Fruit fly (Drosophila melanogaster) whole organism, embryonic: Measurements from ENCODE around the gene Leash.

Experiments used
- CG10654 ChIP-seq: fragments of 200-800 bp; sonication (Bioruptor generic); optimal IDR thresholded peaks from 2 replicates; lab custom pipeline; 2016; ENCODE audit warnings: missing biosample characterization, missing genetic modification characterization
- CG10959 ChIP-seq: fragments of 200-800 bp; sonication (Bioruptor generic); IDR thresholded peaks from 2 replicates; pipeline ENCODE4 v1.3.6; 2022; ENCODE audit warnings: missing biosample characterization, missing genetic modification characterization
- CG14014 ChIP-seq: fragments of 200-800 bp; sonication (Bioruptor generic); IDR thresholded peaks from 2 replicates; pipeline ENCODE4 v1.3.6; 2022; ENCODE audit warnings: missing biosample characterization, missing genetic modification characterization
- CG1647 ChIP-seq: fragments of 200-800 bp; sonication (Bioruptor generic); optimal IDR thresholded peaks from 3 replicates; lab custom pipeline; 2016; ENCODE audit warnings: missing biosample characterization, missing genetic modification characterization
- CG2678 ChIP-seq: fragments of 200-800 bp; sonication (Bioruptor generic); optimal IDR thresholded peaks from 3 replicates; lab custom pipeline; 2019; ENCODE audit warnings: missing biosample characterization, mild to moderate bottlenecking, missing genetic modification characterization, moderate library complexity
- CG31224 ChIP-seq: fragments of 200-800 bp; sonication (Bioruptor generic); IDR thresholded peaks from 2 replicates; pipeline ENCODE4 v1.3.6; 2022; ENCODE audit warnings: missing biosample characterization, missing genetic modification characterization
- CG33557 ChIP-seq: fragments of 200-800 bp; sonication (Bioruptor generic); optimal IDR thresholded peaks from 2 replicates; lab custom pipeline; 2019; ENCODE audit warnings: missing biosample characterization, mild to moderate bottlenecking, missing genetic modification characterization, moderate library complexity
- CG3995 ChIP-seq: fragments of 200-800 bp; sonication (Bioruptor generic); optimal IDR thresholded peaks from 3 replicates; lab custom pipeline; 2016; ENCODE audit warnings: missing biosample characterization, missing genetic modification characterization
- CG4404 ChIP-seq: fragments of 200-800 bp; sonication (Bioruptor generic); IDR thresholded peaks from 2 replicates; pipeline ENCODE4 v1.3.6; 2022; ENCODE audit warnings: missing biosample characterization, missing genetic modification characterization
- CG4424 ChIP-seq: fragments of 200-800 bp; sonication (Bioruptor generic); optimal IDR thresholded peaks from 3 replicates; lab custom pipeline; 2016; ENCODE audit warnings: missing biosample characterization, missing genetic modification characterization
- CG4617 ChIP-seq: fragments of 200-800 bp; sonication (Bioruptor generic); optimal IDR thresholded peaks from 3 replicates; lab custom pipeline; 2016; ENCODE audit warnings: missing biosample characterization, missing genetic modification characterization, borderline replicate concordance
- CG7987 ChIP-seq: fragments of 200-800 bp; sonication (Bioruptor generic); optimal IDR thresholded peaks from 2 replicates; lab custom pipeline; 2018; ENCODE audit warnings: missing biosample characterization, mild to moderate bottlenecking, missing genetic modification characterization, moderate library complexity
- CG9797 ChIP-seq: fragments of 200-800 bp; sonication (Bioruptor generic); optimal IDR thresholded peaks from 3 replicates; lab custom pipeline; 2018; ENCODE audit warnings: missing biosample characterization, mild to moderate bottlenecking, missing genetic modification characterization
- Camta ChIP-seq: fragments of 200-800 bp; sonication (Bioruptor generic); optimal IDR thresholded peaks from 2 replicates; lab custom pipeline; 2016; ENCODE audit warnings: missing biosample characterization, missing genetic modification characterization
- CoRest ChIP-seq: fragments of 200-800 bp; sonication (Bioruptor generic); optimal IDR thresholded peaks from 3 replicates; lab custom pipeline; 2018; ENCODE audit warnings: missing biosample characterization, mild to moderate bottlenecking, missing genetic modification characterization, moderate library complexity
- CrebB ChIP-seq: fragments of 200-800 bp; sonication (Bioruptor generic); optimal IDR thresholded peaks from 3 replicates; lab custom pipeline; 2018; ENCODE audit warnings: missing biosample characterization, mild to moderate bottlenecking, missing genetic modification characterization
- D ChIP-seq, 2 experiments: fragments of 200-800 bp in 1 of 2; fragments of >200 bp in 1 of 2; sonication (Bioruptor generic) in 1 of 2; optimal IDR thresholded peaks; 2 replicates in 1 of 2; 3 replicates in 1 of 2; lab custom pipeline; 2017; ENCODE audit warnings: mild to moderate bottlenecking in 1 of 2, missing biosample characterization in 1 of 2, missing genetic modification characterization in 1 of 2, missing genetic modification reagents in 1 of 2
- Dek ChIP-seq: fragments of 200-800 bp; sonication (Bioruptor generic); optimal IDR thresholded peaks from 3 replicates; lab custom pipeline; 2019; ENCODE audit warnings: missing biosample characterization, mild to moderate bottlenecking, missing genetic modification characterization, moderate library complexity
- E2f2 ChIP-seq: fragments of 200-800 bp; sonication (Bioruptor generic); IDR thresholded peaks from 2 replicates; pipeline ENCODE4 v1.3.6; 2022; ENCODE audit warnings: missing biosample characterization, missing genetic modification characterization
- HLH4C ChIP-seq: fragments of 200-800 bp; sonication (Bioruptor generic); IDR thresholded peaks from 3 replicates; pipeline ENCODE4 v1.3.6; 2022; ENCODE audit warnings: missing biosample characterization, missing genetic modification characterization; ENCODE audit not compliant: partially characterized antibody
- Hand ChIP-seq: fragments of 200-800 bp; sonication (Bioruptor generic); optimal IDR thresholded peaks from 2 replicates; lab custom pipeline; 2017; ENCODE audit warnings: mild to moderate bottlenecking, missing biosample characterization, missing genetic modification reagents, missing genetic modification characterization
- Lhr ChIP-seq: fragments of 200-800 bp; sonication (Bioruptor generic); optimal IDR thresholded peaks from 3 replicates; lab custom pipeline; 2017; ENCODE audit warnings: mild to moderate bottlenecking, missing biosample characterization, missing genetic modification reagents, missing genetic modification characterization
- Mad ChIP-seq: fragments of 200-800 bp; sonication (Bioruptor generic); optimal IDR thresholded peaks from 2 replicates; lab custom pipeline; 2016; ENCODE audit warnings: missing biosample characterization, missing genetic modification characterization
- Myb ChIP-seq: fragments of 200-800 bp; sonication (Bioruptor generic); optimal IDR thresholded peaks from 2 replicates; lab custom pipeline; 2016; ENCODE audit warnings: missing biosample characterization, missing genetic modification characterization
- Rfx ChIP-seq: fragments of 200-800 bp; sonication (Bioruptor generic); IDR thresholded peaks from 2 replicates; pipeline ENCODE4 v1.3.6; 2022; ENCODE audit warnings: missing biosample characterization, missing genetic modification characterization
- Scr ChIP-seq: fragments of 200-800 bp; sonication (Bioruptor generic); IDR thresholded peaks from 2 replicates; pipeline ENCODE4 v1.3.6; 2022; ENCODE audit warnings: missing biosample characterization, missing genetic modification characterization; ENCODE audit not compliant: partially characterized antibody
- Six4 ChIP-seq: fragments of 200-800 bp; sonication (Bioruptor generic); optimal IDR thresholded peaks from 2 replicates; lab custom pipeline; 2016; ENCODE audit warnings: missing biosample characterization, missing genetic modification characterization
- ab ChIP-seq: fragments of 200-800 bp; sonication (Bioruptor generic); optimal IDR thresholded peaks from 2 replicates; lab custom pipeline; 2016; ENCODE audit warnings: missing biosample characterization, missing genetic modification characterization
- bcd ChIP-seq: fragments of 200-800 bp; sonication (Bioruptor generic); optimal IDR thresholded peaks from 2 replicates; lab custom pipeline; 2017; ENCODE audit warnings: missing biosample characterization, mild to moderate bottlenecking, missing genetic modification characterization
- btn ChIP-seq: fragments of 200-800 bp; sonication (Bioruptor generic); optimal IDR thresholded peaks from 2 replicates; lab custom pipeline; 2016; ENCODE audit warnings: missing biosample characterization, missing genetic modification characterization
- cas ChIP-seq: fragments of 200-800 bp; sonication (Bioruptor generic); IDR thresholded peaks from 2 replicates; pipeline ENCODE4 v1.3.6; 2022; ENCODE audit warnings: missing biosample characterization, missing genetic modification characterization
- cato ChIP-seq: fragments of 200-800 bp; sonication (Bioruptor generic); optimal IDR thresholded peaks from 2 replicates; lab custom pipeline; 2016; ENCODE audit warnings: missing biosample characterization, missing genetic modification characterization, borderline replicate concordance
- ci ChIP-seq: fragments of 200-800 bp; sonication (Bioruptor generic); IDR thresholded peaks from 3 replicates; pipeline ENCODE4 v1.3.6; 2022; ENCODE audit warnings: missing biosample characterization, missing genetic modification characterization
- crc ChIP-seq: fragments of 200-800 bp; sonication (Bioruptor generic); optimal IDR thresholded peaks from 2 replicates; lab custom pipeline; 2016; ENCODE audit warnings: missing biosample characterization, missing genetic modification characterization
- dimm ChIP-seq: fragments of 200-800 bp; sonication (Bioruptor generic); IDR thresholded peaks from 2 replicates; pipeline ENCODE4 v1.3.6; 2022; ENCODE audit warnings: missing biosample characterization, missing genetic modification characterization
- emc ChIP-seq: fragments of 200-800 bp; sonication (Bioruptor generic); optimal IDR thresholded peaks from 2 replicates; lab custom pipeline; 2016; ENCODE audit warnings: missing biosample characterization, missing genetic modification characterization
- ftz-f1 ChIP-seq: fragments of 200-800 bp; sonication (Bioruptor generic); optimal IDR thresholded peaks from 2 replicates; lab custom pipeline; 2016; ENCODE audit warnings: missing biosample characterization, missing genetic modification characterization
- gcm ChIP-seq: fragments of 200-800 bp; sonication (Bioruptor generic); optimal IDR thresholded peaks from 2 replicates; lab custom pipeline; 2019; ENCODE audit warnings: missing biosample characterization, mild to moderate bottlenecking, missing genetic modification characterization, moderate library complexity
- h ChIP-seq: fragments of >200 bp; optimal IDR thresholded peaks from 2 replicates; lab custom pipeline; 2017
- hkb ChIP-seq, 2 experiments: fragments of 200-800 bp in 1 of 2; fragments of >200 bp in 1 of 2; sonication (Bioruptor generic) in 1 of 2; IDR thresholded peaks in 1 of 2; optimal IDR thresholded peaks in 1 of 2; 2 replicates each; pipeline versions ENCODE4 v1.3.6 to Lab custom; 2017 to 2022; ENCODE audit warnings: missing biosample characterization in 1 of 2, missing genetic modification characterization in 1 of 2
- insv ChIP-seq, 2 experiments: fragments of 200-800 bp; sonication (Bioruptor generic); optimal IDR thresholded peaks; 3 replicates each; lab custom pipeline; 2016 to 2018; ENCODE audit warnings: missing biosample characterization in 2 of 2, missing genetic modification characterization in 2 of 2
- kni ChIP-seq: fragments of 200-800 bp; sonication (Bioruptor generic); optimal IDR thresholded peaks from 3 replicates; lab custom pipeline; 2017; ENCODE audit warnings: mild to moderate bottlenecking, missing biosample characterization, missing genetic modification reagents, missing genetic modification characterization
- lab ChIP-seq: fragments of 200-800 bp; sonication (Bioruptor generic); optimal IDR thresholded peaks from 3 replicates; lab custom pipeline; 2017; ENCODE audit warnings: missing biosample characterization, missing genetic modification characterization, mild to moderate bottlenecking, moderate library complexity, missing genetic modification reagents
- nerfin-1 ChIP-seq: fragments of 200-800 bp; sonication (Bioruptor generic); optimal IDR thresholded peaks from 3 replicates; lab custom pipeline; 2019; ENCODE audit warnings: missing biosample characterization, mild to moderate bottlenecking, missing genetic modification characterization, moderate library complexity
- otp ChIP-seq: fragments of 200-800 bp; sonication (Bioruptor generic); IDR thresholded peaks from 3 replicates; pipeline ENCODE4, ENCODE4 v1.3.6; 2022; ENCODE audit warnings: missing biosample characterization, missing genetic modification characterization
- pb ChIP-seq: fragments of 200-800 bp; sonication (Bioruptor generic); optimal IDR thresholded peaks from 3 replicates; lab custom pipeline; 2016; ENCODE audit warnings: missing biosample characterization, missing genetic modification characterization
- row ChIP-seq: fragments of 200-800 bp; sonication (Bioruptor generic); IDR thresholded peaks from 3 replicates; pipeline ENCODE4 v1.3.6; 2022; ENCODE audit warnings: missing biosample characterization, missing genetic modification characterization
- so ChIP-seq: fragments of 200-800 bp; sonication (Bioruptor generic); IDR thresholded peaks from 3 replicates; pipeline ENCODE4 v1.3.6; 2022; ENCODE audit warnings: missing biosample characterization, missing genetic modification characterization
- stwl ChIP-seq: fragments of 200-800 bp; sonication (Bioruptor generic); optimal IDR thresholded peaks from 3 replicates; lab custom pipeline; 2018; ENCODE audit warnings: missing biosample characterization, mild to moderate bottlenecking, missing genetic modification characterization, moderate library complexity
- vnd ChIP-seq: fragments of 200-800 bp; sonication (Bioruptor generic); IDR thresholded peaks from 3 replicates; pipeline ENCODE4 v1.3.6; 2022; ENCODE audit warnings: missing biosample characterization, missing genetic modification characterization; ENCODE audit not compliant: partially characterized antibody

Leash gene

DNA sequence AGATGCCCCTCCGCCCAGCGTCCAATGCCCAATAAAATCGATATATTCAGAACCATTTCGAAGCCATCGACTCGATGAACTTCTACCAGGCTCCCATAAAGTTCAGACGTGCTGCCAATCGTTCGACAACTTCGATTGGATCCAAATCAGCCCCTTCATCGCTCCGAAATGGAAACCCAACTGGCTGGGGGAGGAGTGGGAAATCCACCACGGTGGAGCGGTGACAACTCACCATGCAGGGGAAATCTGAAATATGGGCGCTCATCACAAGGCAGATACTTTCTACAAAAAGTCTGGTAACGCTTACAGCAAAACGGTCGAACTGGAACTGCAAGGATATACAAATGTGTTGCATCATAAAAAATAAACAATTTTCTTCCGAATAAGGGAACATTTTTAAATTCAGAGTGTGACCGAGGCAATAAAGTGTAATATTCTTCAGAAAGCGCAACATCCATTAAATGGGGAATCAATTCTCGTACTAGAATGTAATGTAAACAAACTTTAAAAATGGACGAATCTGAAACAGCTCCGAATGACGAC, 33.0 kb upstream of the Leash start, which contains the start of gene CG4565 (continued):
- TF ChIP-seq bcd (GFP tag; lab: Kevin White, UChicago), result no peak
- no peak for TF ChIP-seq dimm (GFP tag; lab: Robert Waterston, UW)
- TF ChIP-seq Hand (GFP tag; lab: Kevin White, UChicago), result no peak
- peak; percentile 76 for TF ChIP-seq stwl (tag; lab: Kevin White, UChicago)
- TF ChIP-seq CG31224 (GFP tag; lab: Robert Waterston, UW), result peak; percentile 99
- peak in 1 of 2 experiments; percentile 19 for TF ChIP-seq insv (GFP tag; optimal IDR thresholded peaks at IDR 0.05; lab: Kevin White, UChicago)
- no peak for TF ChIP-seq Six4 (GFP tag; lab: Kevin White, UChicago)
- TF ChIP-seq pb, result no peak
- TF ChIP-seq CrebB (tag; lab: Kevin White, UChicago), result peak; percentile 1
- TF ChIP-seq cato, result no peak
- TF ChIP-seq Mad (GFP tag; lab: Kevin White, UChicago), result no peak
- no peak for TF ChIP-seq hkb (optimal IDR thresholded peaks at IDR 0.05; lab: Kevin White, UChicago)
- 0 out of 2 replicates have a peak, but pooled peaks have one; percentile 35 for TF ChIP-seq hkb (GFP tag; IDR thresholded peaks at IDR 0.05; lab: Robert Waterston, UW)
- TF ChIP-seq kni (GFP tag; lab: Kevin White, UChicago), result peak; percentile 49
- no peak for TF ChIP-seq CG33557 (GFP tag; lab: Kevin White, UChicago)
- TF ChIP-seq CoRest (tag; lab: Kevin White, UChicago), result peak; percentile 10
- no peak for TF ChIP-seq ci (GFP tag; lab: Robert Waterston, UW)
- no peak for TF ChIP-seq so (GFP tag; lab: Robert Waterston, UW)
- peak; percentile 42; the same call in 1 of the 2 replicates for TF ChIP-seq Scr (GFP tag; lab: Robert Waterston, UW)
- TF ChIP-seq ab (GFP tag; lab: Kevin White, UChicago), result no peak
- TF ChIP-seq lab, result no peak
- no peak for TF ChIP-seq CG1647 (GFP tag; lab: Kevin White, UChicago)
- peak; percentile 35; the same call in 1 of the 3 replicates for TF ChIP-seq HLH4C (GFP tag; lab: Robert Waterston, UW)
- no peak for TF ChIP-seq Dek (tag; lab: Kevin White, UChicago)
- no peak for TF ChIP-seq CG3995 (GFP tag; lab: Kevin White, UChicago)
- no peak for TF ChIP-seq CG14014 (GFP tag; lab: Robert Waterston, UW)
- no peak for TF ChIP-seq Camta (GFP tag; lab: Kevin White, UChicago)
- peak; percentile 93 for TF ChIP-seq Lhr (GFP tag; lab: Kevin White, UChicago)
- no peak for TF ChIP-seq h
- TF ChIP-seq Myb, result peak; percentile 88
- TF ChIP-seq nerfin-1, result peak; percentile 32
- no peak for TF ChIP-seq CG2678 (tag; lab: Kevin White, UChicago)
- no peak; the same call in 2 of the 3 replicates for TF ChIP-seq row (GFP tag; lab: Robert Waterston, UW)
- TF ChIP-seq CG9797 (GFP tag; lab: Kevin White, UChicago), result peak; percentile 34
- no peak for TF ChIP-seq crc (GFP tag; lab: Kevin White, UChicago)
- peak; percentile 17 for TF ChIP-seq gcm (GFP tag; lab: Kevin White, UChicago)
- no peak for TF ChIP-seq CG4617 (GFP tag; lab: Kevin White, UChicago)
- TF ChIP-seq CG10654 (GFP tag; lab: Kevin White, UChicago), result no peak
- TF ChIP-seq ftz-f1, result peak; percentile 54
- TF ChIP-seq CG10959 (GFP tag; lab: Robert Waterston, UW), result no peak
- 0 out of 3 replicates have a peak, but pooled peaks have one; percentile 31 for TF ChIP-seq vnd (GFP tag; lab: Robert Waterston, UW)
- TF ChIP-seq CG7987 (GFP tag; lab: Kevin White, UChicago), result peak; percentile 31
- TF ChIP-seq CG4424 (GFP tag; lab: Kevin White, UChicago), result no peak
- no peak for TF ChIP-seq emc (GFP tag; lab: Kevin White, UChicago)
- peak; percentile 62 for TF ChIP-seq E2f2
- TF ChIP-seq cas, result no peak
- no peak for TF ChIP-seq otp (GFP tag; lab: Robert Waterston, UW)
- TF ChIP-seq D (optimal IDR thresholded peaks at IDR 0.05; lab: Kevin White, UChicago), result no peak
- TF ChIP-seq D (GFP tag; optimal IDR thresholded peaks at IDR 0.05; lab: Kevin White, UChicago), result no peak
- no peak for TF ChIP-seq Rfx (GFP tag; lab: Robert Waterston, UW)
- TF ChIP-seq btn, result no peak
- TF ChIP-seq CG4404 (GFP tag; lab: Robert Waterston, UW), result no peak
